Fruit fly (Drosophila melanogaster) Kc167 (cell line): Measurements from ENCODE around the gene ergic53.

Source experiments
- psq ChIP-seq: fragments of >200 bp; optimal IDR thresholded peaks from 2 replicates; lab custom pipeline; 2017; ENCODE audit warnings: missing external identifiers
- ttk ChIP-seq: sonication (Bioruptor generic); optimal IDR thresholded peaks from 2 replicates; lab custom pipeline; 2017; ENCODE audit warnings: missing external identifiers

DNA sequence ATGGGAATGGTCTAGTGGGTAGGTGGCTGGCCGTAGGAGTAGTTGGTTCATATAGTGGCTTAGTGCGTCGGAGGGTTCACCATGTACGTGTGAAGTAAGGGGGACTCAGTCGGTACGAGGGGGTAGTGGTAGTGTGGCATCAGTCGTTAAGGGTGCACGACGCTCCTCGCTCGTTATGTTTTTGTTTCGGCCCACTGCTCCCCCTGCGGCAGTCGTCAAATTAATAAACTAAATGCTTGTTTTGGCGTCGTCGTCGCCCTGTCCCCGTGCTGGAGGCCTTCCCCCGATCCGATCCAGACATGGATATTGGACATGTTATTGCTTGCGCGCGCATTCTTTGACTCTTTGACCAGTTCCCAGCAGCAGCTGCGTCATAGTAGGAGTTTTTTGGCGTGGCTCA lies 21.5 kb upstream of the ergic53 start:
- TF ChIP-seq psq (lab: Kevin White, UChicago) (no peak), ttk (no peak)
